Worm (Caenorhabditis elegans): ENCODE measurements around the gene C08F8.2.

Gene C08F8.2

ce11 chrIV:11125604-11126003 is 25.2 kb upstream of the C08F8.2 start (continued):
- TF ChIP-seq tbx-2 (tag; optimal IDR thresholded peaks at IDR 0.05), result no peak
- TF ChIP-seq nhr-84 (tag; optimal IDR thresholded peaks at IDR 0.05), result no peak
- TF ChIP-seq irx-1 (tag; optimal IDR thresholded peaks at IDR 0.05), result no peak
- no peak for TF ChIP-seq aha-1 (tag; optimal IDR thresholded peaks at IDR 0.05)
- no peak for TF ChIP-seq mep-1 (tag; optimal IDR thresholded peaks at IDR 0.05)
- peak; percentile 25 for TF ChIP-seq snu-23 (GFP tag; optimal IDR thresholded peaks at IDR 0.05)
- TF ChIP-seq efl-3 (GFP tag; optimal IDR thresholded peaks at IDR 0.05), result no peak
- no peak for TF ChIP-seq pax-3 (tag; optimal IDR thresholded peaks at IDR 0.05)
- no peak for TF ChIP-seq elt-2 (tag; optimal IDR thresholded peaks at IDR 0.05)
- TF ChIP-seq nhr-77 (tag; optimal IDR thresholded peaks at IDR 0.05), result no peak
- no peak for TF ChIP-seq elt-3 (tag; optimal IDR thresholded peaks at IDR 0.05)
- no peak for TF ChIP-seq unc-98 (GFP tag; IDR thresholded peaks at IDR 0.05)
- peak; percentile 9 for TF ChIP-seq rnt-1 (tag; optimal IDR thresholded peaks at IDR 0.05)
- TF ChIP-seq tlp-1 (tag; optimal IDR thresholded peaks at IDR 0.05), result no peak
- TF ChIP-seq pqm-1 (tag; optimal IDR thresholded peaks at IDR 0.05), result no peak
- TF ChIP-seq fkh-8 (tag; optimal IDR thresholded peaks at IDR 0.05), result no peak
- TF ChIP-seq sup-37 (GFP tag; optimal IDR thresholded peaks at IDR 0.05), result no peak
- no peak for TF ChIP-seq unc-30 (tag; optimal IDR thresholded peaks at IDR 0.05)
- no peak for TF ChIP-seq nhr-12 (tag; optimal IDR thresholded peaks at IDR 0.05)
- TF ChIP-seq ama-1 (optimal IDR thresholded peaks at IDR 0.05), result no peak
- peak in 1 of 2 experiments; percentile 77 for TF ChIP-seq efl-1 (optimal IDR thresholded peaks at IDR 0.05)
- TF ChIP-seq efl-1 (GFP tag; optimal IDR thresholded peaks at IDR 0.05 in 1 of 2), result peak; percentile 86 to 98
- no peak for TF ChIP-seq C04F5.9 (tag; optimal IDR thresholded peaks at IDR 0.05)
- TF ChIP-seq C16A3.4 (tag; optimal IDR thresholded peaks at IDR 0.05), result no peak
- no peak for TF ChIP-seq grh-1 (GFP tag; IDR thresholded peaks at IDR 0.05)
- no peak for TF ChIP-seq lin-13 (GFP tag; optimal IDR thresholded peaks at IDR 0.05)
- peak; percentile 54 for TF ChIP-seq xbp-1 (tag; optimal IDR thresholded peaks at IDR 0.05)
- TF ChIP-seq skn-1 (tag; optimal IDR thresholded peaks at IDR 0.05), result no peak
- peak; percentile 31 for TF ChIP-seq nhr-71 (tag; optimal IDR thresholded peaks at IDR 0.05)
- no peak for TF ChIP-seq ces-1 (GFP tag; optimal IDR thresholded peaks at IDR 0.05)
- TF ChIP-seq hlh-4 (tag; optimal IDR thresholded peaks at IDR 0.05), result no peak
- TF ChIP-seq sptf-1 (tag; optimal IDR thresholded peaks at IDR 0.05), result no peak
- TF ChIP-seq dsc-1 (tag; optimal IDR thresholded peaks at IDR 0.05), result peak; percentile 27
- no peak for TF ChIP-seq ceh-63 (GFP tag; optimal IDR thresholded peaks at IDR 0.05)
- no peak for TF ChIP-seq snpc-4 (tag; optimal IDR thresholded peaks at IDR 0.05)
- peak; percentile 82 to 91 for TF ChIP-seq lin-35 (GFP tag; optimal IDR thresholded peaks at IDR 0.05)
- no peak for TF ChIP-seq lir-3 (tag; optimal IDR thresholded peaks at IDR 0.05; ENCODE audit: poor library complexity)
- TF ChIP-seq C34B4.2 (tag; optimal IDR thresholded peaks at IDR 0.05), result no peak
- TF ChIP-seq ceh-82 (tag; optimal IDR thresholded peaks at IDR 0.05), result peak in 1 of 3 experiments; percentile 22
- TF ChIP-seq lsy-2 (tag; optimal IDR thresholded peaks at IDR 0.05), result no peak
- no peak for TF ChIP-seq aly-2 (tag; optimal IDR thresholded peaks at IDR 0.05)
- TF ChIP-seq ets-5 (GFP tag; IDR thresholded peaks at IDR 0.05), result no peak
- TF ChIP-seq mab-9 (GFP tag; IDR thresholded peaks at IDR 0.05), result no peak
- no peak for TF ChIP-seq ztf-4 (tag; optimal IDR thresholded peaks at IDR 0.05)
- TF ChIP-seq jun-1 (tag; optimal IDR thresholded peaks at IDR 0.05), result no peak

DNA sequence TGAATTAATAATTGTTTCAGACTA is 25.0 kb upstream of the C08F8.2 start, which contains the start of gene swsn-4:
swsn-4 (plus strand) TSS at position 21 of the 24 bp plus-strand sequence.
- TF ChIP-seq elt-2 (tag; optimal IDR thresholded peaks at IDR 0.05) (no peak), C16A3.4 (tag; optimal IDR thresholded peaks at IDR 0.05) (no peak), lin-15B (tag; optimal IDR thresholded peaks at IDR 0.05) (no peak), isw-1 (GFP tag; IDR thresholded peaks at IDR 0.05) (no peak), hpl-2 (GFP tag; optimal IDR thresholded peaks at IDR 0.05) (no peak), skn-1 (tag; optimal IDR thresholded peaks at IDR 0.05) (no peak), nhr-47 (tag; optimal IDR thresholded peaks at IDR 0.05) (no peak), efl-1 (optimal IDR thresholded peaks at IDR 0.05) (no peak), efl-1 (GFP tag; optimal IDR thresholded peaks at IDR 0.05 in 1 of 2) (no peak), sup-37 (GFP tag; optimal IDR thresholded peaks at IDR 0.05) (no peak), aly-2 (tag; optimal IDR thresholded peaks at IDR 0.05) (no peak), lsy-2 (tag; optimal IDR thresholded peaks at IDR 0.05) (no peak), unc-130 (tag; optimal IDR thresholded peaks at IDR 0.05) (no peak), snpc-4 (tag; optimal IDR thresholded peaks at IDR 0.05) (no peak), ceh-88 (GFP tag; IDR thresholded peaks at IDR 0.05) (no peak), ceh-8 (GFP tag; optimal IDR thresholded peaks at IDR 0.05) (no peak), irx-1 (tag; optimal IDR thresholded peaks at IDR 0.05) (no peak), pag-3 (tag; optimal IDR thresholded peaks at IDR 0.05; ENCODE audit: borderline replicate concordance, insufficient read depth) (no peak), dsc-1 (tag; optimal IDR thresholded peaks at IDR 0.05) (no peak)
